Fruit fly (Drosophila melanogaster) S2 (cell line): ENCODE results near the gene CG10669.

Source experiments
- CG8478 ChIP-seq: fragments of >200 bp; optimal IDR thresholded peaks from 2 replicates; lab custom pipeline; 2018
- CTCF ChIP-seq, 2 experiments: fragments of >200 bp; optimal IDR thresholded peaks; 2 replicates each; lab custom pipeline; 2018

CG10669 gene

dm6 chr3R:25283209-25283670, 51.8 kb downstream of the CG10669 start, which contains the start of gene CG31300:
Gene CG31300 (plus strand): TSS chr3R:25283620.
- TF ChIP-seq CG8478 (lab: Kevin White, UChicago) (no peak), CTCF (optimal IDR thresholded peaks at IDR 0.05; lab: Kevin White, UChicago) (no peak)
